Worm (Caenorhabditis elegans) whole organism, L2 larva: ENCODE data around the gene R05G6.1.

Experiments used
- ama-1 ChIP-seq: fragments of 150-350 bp; optimal IDR thresholded peaks from 2 replicates; lab custom pipeline; 2018; ENCODE audit warnings: inconsistent platforms
- lin-39 ChIP-seq: fragments of 150-350 bp; optimal IDR thresholded peaks from 2 replicates; lab custom pipeline; 2014; ENCODE audit warnings: missing biosample characterization, missing genetic modification reagents, missing genetic modification characterization
- mab-5 ChIP-seq: fragments of 150-350 bp; optimal IDR thresholded peaks from 2 replicates; lab custom pipeline; 2014; ENCODE audit warnings: missing biosample characterization, missing genetic modification characterization
- unc-62 ChIP-seq: fragments of 150-350 bp; optimal IDR thresholded peaks from 2 replicates; lab custom pipeline; 2014; ENCODE audit warnings: missing biosample characterization, missing genetic modification reagents, missing genetic modification characterization

- TF ChIP-seq lin-39 (tag; lab: Kevin White, UChicago) (no peak), ama-1 (lab: Kevin White, UChicago) (no peak), unc-62 (no peak), mab-5 (tag; lab: Kevin White, UChicago) (no peak)
Measured at ce11 chrIV:7499302-7499701, 33.2 kb upstream of the R05G6.1 start.
